Worm (Caenorhabditis elegans) whole organism, midembryonic: ENCODE measurements around the gene set-21.

Source experiments
- flt-1 ChIP-seq: fragments of 200-800 bp; sonication (Bioruptor generic); IDR thresholded peaks from 2 replicates; pipeline ENCODE4 v1.3.6; 2022; ENCODE audit warnings: missing genetic modification characterization, missing compliant biosample characterization
- klf-2 ChIP-seq: fragments of 200-800 bp; sonication (Bioruptor generic); conservative IDR thresholded peaks from 2 replicates; pipeline ENCODE4 v1.3.6; 2022; ENCODE audit warnings: missing genetic modification reagents, missing genetic modification characterization, missing compliant biosample characterization
- med-1 ChIP-seq: sonication (generic microtip); optimal IDR thresholded peaks from 2 replicates; lab custom pipeline; 2017; ENCODE audit warnings: missing genetic modification characterization, mild to moderate bottlenecking, missing compliant biosample characterization, antibody characterized with exemption, missing genetic modification reagents; ENCODE audit not compliant: insufficient read depth
- ref-1 ChIP-seq: fragments of 200-800 bp; sonication (Bioruptor generic); conservative IDR thresholded peaks from 2 replicates; pipeline ENCODE4 v1.3.6; 2022; ENCODE audit warnings: missing genetic modification reagents, missing genetic modification characterization, missing compliant biosample characterization
- tab-1 ChIP-seq: fragments of 200-800 bp; sonication (Bioruptor generic); IDR thresholded peaks from 2 replicates; pipeline ENCODE4 v1.3.6; 2022; ENCODE audit warnings: missing genetic modification characterization, missing compliant biosample characterization
- ztf-23 ChIP-seq: fragments of 200-800 bp; sonication (Bioruptor generic); IDR thresholded peaks from 2 replicates; pipeline ENCODE4 v1.3.6; 2022; ENCODE audit warnings: missing genetic modification reagents, missing genetic modification characterization, missing compliant biosample characterization

- TF ChIP-seq ztf-23 (GFP tag; lab: Robert Waterston, UW) (no peak), klf-2 (GFP tag; lab: Robert Waterston, UW) (no peak), tab-1 (GFP tag; lab: Robert Waterston, UW) (no peak), flt-1 (no peak), med-1 (GFP tag; lab: Kevin White, UChicago) (no peak), ref-1 (GFP tag; lab: Robert Waterston, UW) (no peak)
Observed at ce11 chrIV:4411948-4412335, 21.3 kb downstream of the set-21 start.
